Fruit fly (Drosophila melanogaster) whole organism, embryonic: Measurements from ENCODE around the gene Eip93F.

ENCODE experiments used
- CG14667 ChIP-seq: fragments of 200-800 bp; sonication (Bioruptor generic); IDR thresholded peaks from 2 replicates; pipeline ENCODE4 v1.3.6; 2022; ENCODE audit warnings: missing biosample characterization, missing genetic modification characterization
- CG1529 ChIP-seq: fragments of 200-800 bp; sonication (Bioruptor generic); optimal IDR thresholded peaks from 3 replicates; lab custom pipeline; 2018; ENCODE audit warnings: missing biosample characterization, missing genetic modification characterization
- CG17328 ChIP-seq: fragments of 200-800 bp; sonication (Bioruptor generic); IDR thresholded peaks from 2 replicates; pipeline ENCODE4 v1.3.6; 2022; ENCODE audit warnings: missing biosample characterization, missing genetic modification characterization
- Hr39 ChIP-seq: fragments of >200 bp; optimal IDR thresholded peaks from 2 replicates; lab custom pipeline; 2017
- gcm ChIP-seq: fragments of 200-800 bp; sonication (Bioruptor generic); optimal IDR thresholded peaks from 2 replicates; lab custom pipeline; 2019; ENCODE audit warnings: missing biosample characterization, mild to moderate bottlenecking, missing genetic modification characterization, moderate library complexity

- TF ChIP-seq CG14667 (GFP tag; lab: Robert Waterston, UW) = no peak
- TF ChIP-seq gcm = no peak
- no peak for TF ChIP-seq CG17328
- no peak for TF ChIP-seq Hr39 (lab: Kevin White, UChicago)
- TF ChIP-seq CG1529 (GFP tag; lab: Kevin White, UChicago) = no peak
Measured at dm6 chr3R:21967840-21968239, 18.9 kb downstream of the Eip93F start.
